Worm (Caenorhabditis elegans) whole organism, young adult: Measurements from ENCODE around the gene srd-21.

Source experiments
- D2030.7 ChIP-seq: fragments of 200-800 bp; sonication (Bioruptor generic); IDR thresholded peaks from 2 replicates; pipeline ENCODE4 v1.3.6; 2022; ENCODE audit warnings: missing genetic modification reagents, missing genetic modification characterization, missing compliant biosample characterization
- F49E8.2 ChIP-seq: sonication (generic microtip); optimal IDR thresholded peaks from 3 replicates; lab custom pipeline; 2017; ENCODE audit warnings: missing genetic modification characterization, mild to moderate bottlenecking, missing compliant biosample characterization, antibody characterized with exemption, moderate library complexity; ENCODE audit not compliant: insufficient read depth
- Y95B8A.8 ChIP-seq: fragments of 200-800 bp; sonication (Bioruptor generic); IDR thresholded peaks from 2 replicates; pipeline ENCODE4 v1.3.6; 2022; ENCODE audit warnings: missing genetic modification reagents, missing genetic modification characterization, missing compliant biosample characterization
- dpff-1 ChIP-seq: sonication (generic microtip); optimal IDR thresholded peaks from 2 replicates; lab custom pipeline; 2017; ENCODE audit warnings: mild to moderate bottlenecking, missing genetic modification characterization, missing compliant biosample characterization
- ets-4 ChIP-seq: fragments of 200-800 bp; sonication (Bioruptor generic); optimal IDR thresholded peaks from 2 replicates; lab custom pipeline; 2018; ENCODE audit warnings: mild to moderate bottlenecking, missing genetic modification characterization, missing compliant biosample characterization
- let-526 ChIP-seq: fragments of 200-800 bp; sonication (Bioruptor generic); IDR thresholded peaks from 2 replicates; pipeline ENCODE4 v1.3.6; 2022; ENCODE audit warnings: missing genetic modification reagents, missing genetic modification characterization, missing compliant biosample characterization
- nfya-1 ChIP-seq: sonication (generic microtip); optimal IDR thresholded peaks from 2 replicates; lab custom pipeline; 2017; ENCODE audit warnings: antibody characterized with exemption, missing compliant biosample characterization, missing genetic modification characterization, borderline replicate concordance; ENCODE audit not compliant: insufficient read depth
- nhr-120 ChIP-seq: fragments of 200-800 bp; sonication (Bioruptor generic); IDR thresholded peaks from 2 replicates; pipeline ENCODE4 v1.3.6; 2022; ENCODE audit warnings: missing genetic modification characterization, missing compliant biosample characterization
- nhr-90 ChIP-seq: sonication (generic microtip); optimal IDR thresholded peaks from 2 replicates; lab custom pipeline; 2016; ENCODE audit warnings: missing genotype, mild to moderate bottlenecking, missing genetic modification characterization, missing compliant biosample characterization
- rec-8 ChIP-seq, 2 experiments: sonication (generic microtip); optimal IDR thresholded peaks; 2 replicates each; lab custom pipeline; 2016; ENCODE audit warnings: mild to moderate bottlenecking in 2 of 2, missing genetic modification characterization in 2 of 2, missing genetic modification reagents in 2 of 2, missing genotype in 2 of 2, missing biosample characterization in 1 of 2, missing compliant biosample characterization in 1 of 2, moderate library complexity in 1 of 2

DNA sequence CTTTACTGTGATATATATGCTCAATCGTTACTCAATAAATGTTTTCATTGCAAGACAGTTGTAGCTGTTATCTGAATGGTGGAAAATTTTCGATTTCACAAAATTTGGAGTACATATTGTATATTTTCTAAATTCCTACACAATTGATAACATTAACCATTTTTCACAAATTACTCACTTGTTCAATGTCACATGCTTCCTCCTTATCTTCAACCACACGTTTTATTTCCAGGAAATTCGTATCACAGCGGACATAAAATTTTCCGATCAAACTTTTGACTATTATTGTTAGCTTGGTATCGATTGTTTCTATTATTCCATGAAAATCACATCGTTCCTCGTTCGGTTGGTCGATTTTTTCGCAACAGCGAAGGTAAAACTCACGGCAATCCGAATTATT is 21.2 kb upstream of the srd-21 start:
- TF ChIP-seq D2030.7 (GFP tag; lab: Robert Waterston, UW) (no peak), rec-8 (tag; optimal IDR thresholded peaks at IDR 0.05; lab: Kevin White, UChicago) (no peak), nhr-120 (no peak), Y95B8A.8 (GFP tag; lab: Robert Waterston, UW) (no peak), let-526 (no peak), nfya-1 (tag; lab: Kevin White, UChicago) (no peak), nhr-90 (tag; lab: Kevin White, UChicago) (no peak), ets-4 (GFP tag; lab: Kevin White, UChicago) (no peak), dpff-1 (tag; lab: Kevin White, UChicago) (no peak), F49E8.2 (tag; lab: Kevin White, UChicago) (no peak)
